Worm (Caenorhabditis elegans) whole organism, L4 larva: ENCODE results near the gene W07A12.8.
A peak's percentile ranks its signal among the peaks of the same experiment; 100 is the strongest.

Experiments used
- R02D3.7 ChIP-seq: fragments of 150-350 bp; sonication (generic microtip); optimal IDR thresholded peaks from 3 replicates; lab custom pipeline; 2014; ENCODE audit warnings: missing biosample characterization, missing genetic modification characterization
- T20F7.1 ChIP-seq: fragments of 200-800 bp; sonication (Bioruptor generic); optimal IDR thresholded peaks from 2 replicates; lab custom pipeline; 2018; ENCODE audit warnings: mild to moderate bottlenecking, missing genetic modification characterization, missing compliant biosample characterization
- ZK337.2 ChIP-seq: fragments of 200-800 bp; sonication (Bioruptor generic); IDR thresholded peaks from 2 replicates; pipeline ENCODE4 v1.3.6; 2022; ENCODE audit warnings: missing genetic modification reagents, missing genetic modification characterization, missing compliant biosample characterization
- ZK546.5 ChIP-seq, 2 experiments: sonication (generic microtip); optimal IDR thresholded peaks; 2 replicates each; lab custom pipeline; 2017; ENCODE audit warnings: missing biosample characterization in 2 of 2, missing genetic modification characterization in 2 of 2
- aha-1 ChIP-seq: fragments of 150-350 bp; peaks from one replicate; lab custom pipeline; 2014; ENCODE audit warnings: missing biosample characterization, missing genetic modification characterization
- ama-1 ChIP-seq: fragments of 150-350 bp; optimal IDR thresholded peaks from 2 replicates; lab custom pipeline; 2014; ENCODE audit warnings: inconsistent platforms, mixed read lengths
- arid-1 ChIP-seq: fragments of 200-800 bp; sonication (Bioruptor generic); conservative IDR thresholded peaks from 2 replicates; pipeline ENCODE4 v1.3.6; 2022; ENCODE audit warnings: missing genetic modification reagents, missing genetic modification characterization, missing compliant biosample characterization
- ceh-28 ChIP-seq: fragments of 150-350 bp; optimal IDR thresholded peaks from 2 replicates; lab custom pipeline; 2014; ENCODE audit warnings: missing biosample characterization, missing genetic modification reagents, missing genetic modification characterization
- ceh-32 ChIP-seq: sonication (generic microtip); optimal IDR thresholded peaks from 2 replicates; lab custom pipeline; 2016; ENCODE audit warnings: mild to moderate bottlenecking, missing genetic modification characterization, missing compliant biosample characterization; ENCODE audit not compliant: poor library complexity
- ceh-62 ChIP-seq: sonication (generic microtip); optimal IDR thresholded peaks from 2 replicates; lab custom pipeline; 2017; ENCODE audit warnings: missing biosample characterization, missing genetic modification characterization
- ces-1 ChIP-seq: fragments of 150-350 bp; sonication (generic microtip); optimal IDR thresholded peaks from 4 replicates; lab custom pipeline; 2014; ENCODE audit warnings: missing biosample characterization, missing genetic modification reagents, missing genetic modification characterization
- ctbp-1 ChIP-seq: fragments of 200-800 bp; sonication (Bioruptor generic); IDR thresholded peaks from 2 replicates; pipeline ENCODE4 v1.3.6; 2022; ENCODE audit warnings: missing genetic modification reagents, missing genetic modification characterization, missing compliant biosample characterization
- daf-16 ChIP-seq, 3 experiments: sonication (generic microtip); optimal IDR thresholded peaks; 2 replicates each; lab custom pipeline; 2016 to 2017; ENCODE audit warnings: missing genetic modification characterization in 3 of 3, missing genetic modification reagents in 3 of 3, mild to moderate bottlenecking in 2 of 3, missing compliant biosample characterization in 2 of 3, missing biosample characterization in 1 of 3, moderate library complexity in 1 of 3
- dmd-6 ChIP-seq: fragments of 200-800 bp; sonication (Bioruptor generic); IDR thresholded peaks from 2 replicates; pipeline ENCODE4 v1.3.6; 2022; ENCODE audit warnings: missing genetic modification reagents, missing genetic modification characterization, missing compliant biosample characterization
- dmd-8 ChIP-seq: fragments of 200-800 bp; sonication (Bioruptor generic); IDR thresholded peaks from 2 replicates; pipeline ENCODE4 v1.3.6; 2022; ENCODE audit warnings: missing genetic modification characterization, missing compliant biosample characterization
- dve-1 ChIP-seq: sonication (generic microtip); optimal IDR thresholded peaks from 2 replicates; lab custom pipeline; 2017; ENCODE audit warnings: antibody characterized with exemption, mild to moderate bottlenecking, missing genetic modification characterization, missing compliant biosample characterization; ENCODE audit not compliant: insufficient read depth
- hlh-30 ChIP-seq: sonication (generic microtip); optimal IDR thresholded peaks from 2 replicates; lab custom pipeline; 2017; ENCODE audit warnings: antibody characterized with exemption, mild to moderate bottlenecking, missing genetic modification characterization, missing compliant biosample characterization; ENCODE audit not compliant: insufficient read depth
- lin-1 ChIP-seq: fragments of 200-800 bp; sonication (Bioruptor generic); IDR thresholded peaks from 2 replicates; pipeline ENCODE4 v1.3.6; 2022; ENCODE audit warnings: missing genetic modification reagents, missing genetic modification characterization, missing compliant biosample characterization
- lin-39 ChIP-seq: fragments of 150-350 bp; optimal IDR thresholded peaks from 2 replicates; lab custom pipeline; 2014; ENCODE audit warnings: missing biosample characterization, missing genetic modification reagents, missing genetic modification characterization
- madf-5 ChIP-seq, 2 experiments: fragments of 200-800 bp; sonication (Bioruptor generic); IDR thresholded peaks; 2 replicates each; pipeline ENCODE4 v1.3.6; 2022; ENCODE audit warnings: missing compliant biosample characterization in 2 of 2, missing genetic modification characterization in 2 of 2
- mes-2 ChIP-seq: sonication (generic microtip); optimal IDR thresholded peaks from 2 replicates; lab custom pipeline; 2016; ENCODE audit warnings: missing genotype, mild to moderate bottlenecking, missing genetic modification characterization, missing compliant biosample characterization; ENCODE audit not compliant: poor library complexity, severe bottlenecking
- nhr-11 ChIP-seq: fragments of 150-350 bp; optimal IDR thresholded peaks from 2 replicates; lab custom pipeline; 2014; ENCODE audit warnings: missing biosample characterization, missing genetic modification characterization
- nhr-28 ChIP-seq: fragments of 150-350 bp; optimal IDR thresholded peaks from 2 replicates; lab custom pipeline; 2014; ENCODE audit warnings: missing biosample characterization, missing genetic modification characterization
- php-3 ChIP-seq: fragments of 200-800 bp; sonication (Bioruptor generic); IDR thresholded peaks from 2 replicates; pipeline ENCODE4 v1.3.6; 2022; ENCODE audit warnings: missing genetic modification reagents, missing genetic modification characterization, missing compliant biosample characterization
- pqm-1 ChIP-seq: sonication (generic microtip); optimal IDR thresholded peaks from 2 replicates; lab custom pipeline; 2017; ENCODE audit warnings: missing biosample characterization, missing genetic modification characterization
- rbr-2 ChIP-seq: sonication (generic microtip); optimal IDR thresholded peaks from 2 replicates; lab custom pipeline; 2016; ENCODE audit warnings: missing genotype, missing genetic modification characterization, missing compliant biosample characterization
- sdz-12 ChIP-seq: fragments of 200-800 bp; sonication (Bioruptor generic); optimal IDR thresholded peaks from 2 replicates; lab custom pipeline; 2018; ENCODE audit warnings: mild to moderate bottlenecking, missing genetic modification characterization, missing compliant biosample characterization
- tag-97 ChIP-seq: fragments of 200-800 bp; sonication (Bioruptor generic); IDR thresholded peaks from 2 replicates; pipeline ENCODE4 v1.3.6; 2022; ENCODE audit warnings: missing genetic modification characterization, missing compliant biosample characterization
- unc-62 ChIP-seq, 3 experiments: fragments of 150-350 bp in 1 of 3; sonication (generic microtip); optimal IDR thresholded peaks in 2 of 3; peaks in 1 of 3; 1 replicate in 1 of 3; 2 replicates in 2 of 3; lab custom pipeline; 2014 to 2017; ENCODE audit warnings: missing biosample characterization in 3 of 3, missing genetic modification characterization in 3 of 3, missing genetic modification reagents in 3 of 3, missing genotype in 1 of 3
- zag-1 ChIP-seq: fragments of 150-350 bp; optimal IDR thresholded peaks from 2 replicates; lab custom pipeline; 2014; ENCODE audit warnings: missing biosample characterization, missing genetic modification characterization
- zip-11 ChIP-seq: fragments of 200-800 bp; sonication (Bioruptor generic); IDR thresholded peaks from 2 replicates; pipeline ENCODE4 v1.3.6; 2022; ENCODE audit warnings: missing genetic modification characterization, missing compliant biosample characterization
- zip-2 ChIP-seq: fragments of 150-350 bp; optimal IDR thresholded peaks from 2 replicates; lab custom pipeline; 2014; ENCODE audit warnings: missing biosample characterization, missing genetic modification characterization

W07A12.8 gene

ce11 chrII:9126965-9127364, 38.6 kb downstream of the W07A12.8 start (continued):
- TF ChIP-seq ama-1, result peak; percentile 27
- no peak for TF ChIP-seq R02D3.7 (tag; lab: Kevin White, UChicago)
- 0 out of 2 replicates have a peak, but pooled peaks have one; percentile 35 for TF ChIP-seq arid-1 (GFP tag; lab: Robert Waterston, UW)
- no peak for TF ChIP-seq ceh-32
- TF ChIP-seq, all 104 proteins: peak for 15

- TF ChIP-seq ceh-32 (no peak), ces-1 (GFP tag; lab: Kevin White, UChicago) (no peak), php-3 (GFP tag; lab: Robert Waterston, UW) (0 out of 2 replicates have a peak, but pooled peaks have one; percentile 16), madf-5 (GFP tag; IDR thresholded peaks at IDR 0.05; lab: Robert Waterston, UW) (no peak), zip-11 (GFP tag; lab: Robert Waterston, UW) (no peak), nhr-11 (tag; lab: Kevin White, UChicago) (no peak), nhr-28 (tag; lab: Kevin White, UChicago) (peak; percentile 29), tag-97 (GFP tag; lab: Robert Waterston, UW) (no peak), hlh-30 (tag; lab: Kevin White, UChicago) (peak; percentile 6), aha-1 (tag; lab: Kevin White, UChicago) (peak; percentile 72), pqm-1 (tag; lab: Kevin White, UChicago) (peak; percentile 44), dve-1 (peak; percentile 57), lin-1 (no peak), zip-2 (tag; lab: Kevin White, UChicago) (no peak), daf-16 (GFP tag; optimal IDR thresholded peaks at IDR 0.05; lab: Kevin White, UChicago) (no peak), daf-16 (tag; optimal IDR thresholded peaks at IDR 0.05; lab: Kevin White, UChicago) (peak; percentile 32), R02D3.7 (tag; lab: Kevin White, UChicago) (no peak), dmd-6 (GFP tag; lab: Robert Waterston, UW) (no peak), ceh-28 (no peak), lin-39 (tag; lab: Kevin White, UChicago) (no peak)
Observed at ce11 chrII:9125007-9125406, 40.6 kb downstream of the W07A12.8 start.

ce11 chrII:9124353-9124752, 41.3 kb downstream of the W07A12.8 start:
- TF ChIP-seq mes-2 (peak; percentile 6), rbr-2 (tag; lab: Kevin White, UChicago) (no peak)

- TF ChIP-seq hlh-30 (tag; lab: Kevin White, UChicago) (peak; percentile 15), aha-1 (tag; lab: Kevin White, UChicago) (peak; percentile 51), sdz-12 (no peak), T20F7.1 (GFP tag; lab: Kevin White, UChicago) (no peak), unc-62 (GFP tag; optimal IDR thresholded peaks at IDR 0.05 in 1 of 2; lab: Kevin White, UChicago) (peak in 1 of 2 experiments; percentile 68), unc-62 (tag; optimal IDR thresholded peaks at IDR 0.05; lab: Kevin White, UChicago) (no peak), ZK546.5 (tag; optimal IDR thresholded peaks at IDR 0.05; lab: Kevin White, UChicago) (no peak)
- TF ChIP-seq, all 104 proteins: peak for 3
Observed at ce11 chrII:9120813-9121554, 44.6 kb downstream of the W07A12.8 start.

- TF ChIP-seq zag-1 (tag; lab: Kevin White, UChicago), result no peak
- no peak for TF ChIP-seq dmd-8 (GFP tag; lab: Robert Waterston, UW)
- TF ChIP-seq php-3 (GFP tag; lab: Robert Waterston, UW), result no peak
- TF ChIP-seq nhr-28 (tag; lab: Kevin White, UChicago), result no peak
- TF ChIP-seq ctbp-1 (GFP tag; lab: Robert Waterston, UW), result no peak
- TF ChIP-seq ceh-32, result no peak
- TF ChIP-seq ceh-62 (tag; lab: Kevin White, UChicago), result no peak
- TF ChIP-seq ZK337.2 (GFP tag; lab: Robert Waterston, UW), result no peak
- TF ChIP-seq R02D3.7 (tag; lab: Kevin White, UChicago), result no peak
Observed at ce11 chrII:9120329-9120728, 45.3 kb downstream of the W07A12.8 start.
